Worm (Caenorhabditis elegans) whole organism, L1 larva: ENCODE results near the gene T05H10.1.
A peak's percentile ranks its signal among the peaks of the same experiment; 100 is the strongest.

ENCODE experiments used
- efl-1 ChIP-seq, 4 experiments: fragments of 150-350 bp; optimal IDR thresholded peaks in 3 of 4; peaks in 1 of 4; 1 replicate in 1 of 4; 2 replicates in 3 of 4; lab custom pipeline; 2014; ENCODE audit warnings: missing biosample characterization in 2 of 4, missing genetic modification characterization in 2 of 4, missing genetic modification reagents in 2 of 4
- nhr-11 ChIP-seq: fragments of 150-350 bp; optimal IDR thresholded peaks from 2 replicates; lab custom pipeline; 2014; ENCODE audit warnings: missing biosample characterization, missing genetic modification characterization
- sptf-1 ChIP-seq: fragments of 150-350 bp; optimal IDR thresholded peaks from 2 replicates; lab custom pipeline; 2014; ENCODE audit warnings: missing biosample characterization, missing genetic modification characterization

- TF ChIP-seq efl-1 (optimal IDR thresholded peaks at IDR 0.05; lab: Kevin White, UChicago) (peak; percentile 66), efl-1 (GFP tag; optimal IDR thresholded peaks at IDR 0.05 in 1 of 2; lab: Kevin White, UChicago) (peak; percentile 55 to 97), sptf-1 (tag; lab: Kevin White, UChicago) (no peak), nhr-11 (tag; lab: Kevin White, UChicago) (no peak)
Measured at ce11 chrII:8075324-8075810, 33.0 kb downstream of the T05H10.1 start, which contains the start of gene K02C4.2.
